Worm (Caenorhabditis elegans): ENCODE measurements around the gene grl-12.
A peak's percentile ranks its signal among the peaks of the same experiment; 100 is the strongest.

DNA sequence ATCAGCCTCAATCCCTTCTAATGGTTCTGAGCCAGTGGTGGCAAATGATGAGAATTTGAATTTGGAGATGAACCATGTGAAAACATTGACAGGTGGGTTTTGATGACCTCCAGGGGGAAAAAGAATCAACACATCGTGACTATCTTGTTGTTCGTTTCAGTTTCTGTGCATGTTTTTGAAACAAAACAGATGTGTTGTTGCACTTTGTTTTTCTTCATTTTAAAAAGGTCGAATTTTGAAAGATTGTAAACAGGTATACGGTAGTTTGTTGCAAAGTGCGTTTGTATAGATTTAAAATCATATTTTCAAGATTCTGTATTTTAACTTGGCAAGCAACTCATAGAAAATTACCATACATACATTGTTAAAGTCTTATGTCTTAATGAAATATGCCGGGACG, 13.6 kb upstream of the grl-12 start:
- peak; percentile 36 for TF ChIP-seq nhr-25 (tag; optimal IDR thresholded peaks at IDR 0.05)
- TF ChIP-seq egl-27 (tag; optimal IDR thresholded peaks at IDR 0.05): no peak
- no peak for TF ChIP-seq sma-3 (GFP tag; optimal IDR thresholded peaks at IDR 0.05)
- no peak for TF ChIP-seq nhr-237 (tag; optimal IDR thresholded peaks at IDR 0.05)
- no peak for TF ChIP-seq sma-9 (GFP tag; optimal IDR thresholded peaks at IDR 0.05)
- TF ChIP-seq sma-9 (tag; optimal IDR thresholded peaks at IDR 0.05): no peak

All from whole organism, L2 larva.